Fruit fly (Drosophila melanogaster) whole organism, embryonic: ENCODE measurements around the gene SK.

ENCODE experiments used
- ATbp ChIP-seq: fragments of 200-800 bp; sonication (Bioruptor generic); optimal IDR thresholded peaks from 2 replicates; lab custom pipeline; 2017; ENCODE audit warnings: missing biosample characterization, mild to moderate bottlenecking, missing genetic modification characterization, missing genetic modification reagents
- Awh ChIP-seq: fragments of 200-800 bp; sonication (Bioruptor generic); IDR thresholded peaks from 2 replicates; pipeline ENCODE4, ENCODE4 v1.3.6; 2022; ENCODE audit warnings: missing biosample characterization, missing genetic modification characterization
- CG10147 ChIP-seq: fragments of 200-800 bp; sonication (Bioruptor generic); optimal IDR thresholded peaks from 2 replicates; lab custom pipeline; 2019; ENCODE audit warnings: missing biosample characterization, mild to moderate bottlenecking, missing genetic modification characterization, moderate library complexity
- CG10209 ChIP-seq: fragments of 200-800 bp; sonication (Bioruptor generic); optimal IDR thresholded peaks from 3 replicates; lab custom pipeline; 2017; ENCODE audit warnings: missing biosample characterization, mild to moderate bottlenecking, missing genetic modification characterization, missing genetic modification reagents
- CG10274 ChIP-seq: fragments of 200-800 bp; sonication (Bioruptor generic); optimal IDR thresholded peaks from 3 replicates; lab custom pipeline; 2017; ENCODE audit warnings: missing biosample characterization, mild to moderate bottlenecking, missing genetic modification characterization
- CG11696 ChIP-seq: fragments of 200-800 bp; sonication (Bioruptor generic); IDR thresholded peaks from 2 replicates; pipeline ENCODE4 v1.3.6; 2022; ENCODE audit warnings: missing biosample characterization, missing genetic modification characterization
- CG12299 ChIP-seq: fragments of 200-800 bp; sonication (Bioruptor generic); optimal IDR thresholded peaks from 2 replicates; lab custom pipeline; 2018; ENCODE audit warnings: missing biosample characterization, mild to moderate bottlenecking, missing genetic modification characterization
- CG12659 ChIP-seq: fragments of 200-800 bp; sonication (Bioruptor generic); optimal IDR thresholded peaks from 3 replicates; lab custom pipeline; 2017; ENCODE audit warnings: mild to moderate bottlenecking, missing biosample characterization, missing genetic modification reagents, missing genetic modification characterization
- CG13287 ChIP-seq: fragments of 200-800 bp; sonication (Bioruptor generic); IDR thresholded peaks from 2 replicates; pipeline ENCODE4 v1.3.6; 2022; ENCODE audit warnings: missing biosample characterization, missing genetic modification characterization; ENCODE audit not compliant: partially characterized antibody
- CG13624 ChIP-seq: fragments of 200-800 bp; sonication (Bioruptor generic); optimal IDR thresholded peaks from 2 replicates; lab custom pipeline; 2016; ENCODE audit warnings: missing biosample characterization, missing genetic modification characterization
- CG33213 ChIP-seq: fragments of 200-800 bp; sonication (Bioruptor generic); optimal IDR thresholded peaks from 3 replicates; lab custom pipeline; 2016; ENCODE audit warnings: missing biosample characterization, missing genetic modification characterization
- CG33557 ChIP-seq: fragments of 200-800 bp; sonication (Bioruptor generic); optimal IDR thresholded peaks from 2 replicates; lab custom pipeline; 2019; ENCODE audit warnings: missing biosample characterization, mild to moderate bottlenecking, missing genetic modification characterization, moderate library complexity
- CG4404 ChIP-seq: fragments of 200-800 bp; sonication (Bioruptor generic); IDR thresholded peaks from 2 replicates; pipeline ENCODE4 v1.3.6; 2022; ENCODE audit warnings: missing biosample characterization, missing genetic modification characterization
- CG4820 ChIP-seq: fragments of 200-800 bp; sonication (Bioruptor generic); optimal IDR thresholded peaks from 3 replicates; lab custom pipeline; 2016; ENCODE audit warnings: missing biosample characterization, missing genetic modification characterization
- CG5953 ChIP-seq: fragments of 200-800 bp; sonication (Bioruptor generic); IDR thresholded peaks from 2 replicates; pipeline ENCODE4 v1.3.6; 2022; ENCODE audit warnings: missing biosample characterization, missing genetic modification characterization
- CG6272 ChIP-seq: fragments of 200-800 bp; sonication (Bioruptor generic); IDR thresholded peaks from 2 replicates; pipeline ENCODE4 v1.3.6; 2022; ENCODE audit warnings: missing biosample characterization, missing genetic modification characterization
- CG6689 ChIP-seq: fragments of 200-800 bp; sonication (Bioruptor generic); IDR thresholded peaks from 2 replicates; pipeline ENCODE4 v1.3.6; 2022; ENCODE audit warnings: missing biosample characterization, missing genetic modification characterization
- CG7786 ChIP-seq: fragments of 200-800 bp; sonication (Bioruptor generic); optimal IDR thresholded peaks from 2 replicates; lab custom pipeline; 2016; ENCODE audit warnings: missing biosample characterization, missing genetic modification characterization
- CG8281 ChIP-seq: fragments of 200-800 bp; sonication (Bioruptor generic); optimal IDR thresholded peaks from 2 replicates; lab custom pipeline; 2018; ENCODE audit warnings: missing biosample characterization, mild to moderate bottlenecking, missing genetic modification characterization, moderate library complexity
- CG8388 ChIP-seq: fragments of 200-800 bp; sonication (Bioruptor generic); optimal IDR thresholded peaks from 2 replicates; lab custom pipeline; 2019; ENCODE audit warnings: missing biosample characterization, mild to moderate bottlenecking, missing genetic modification characterization, moderate library complexity
- CHES-1-like ChIP-seq: fragments of 200-800 bp; sonication (Bioruptor generic); optimal IDR thresholded peaks from 2 replicates; lab custom pipeline; 2016; ENCODE audit warnings: missing biosample characterization, missing genetic modification characterization
- D19B ChIP-seq: fragments of 200-800 bp; sonication (Bioruptor generic); optimal IDR thresholded peaks from 2 replicates; lab custom pipeline; 2017; ENCODE audit warnings: missing biosample characterization, mild to moderate bottlenecking, missing genetic modification characterization
- Dfd ChIP-seq, 2 experiments: fragments of >200 bp; optimal IDR thresholded peaks; 2 replicates each; lab custom pipeline; 2017; ENCODE audit warnings: missing biosample characterization in 2 of 2, missing genetic modification characterization in 2 of 2
- Ets65A ChIP-seq: fragments of 200-800 bp; sonication (Bioruptor generic); peaks from one replicate; lab custom pipeline; 2016; ENCODE audit warnings: missing biosample characterization, missing genetic modification characterization
- Lim3 ChIP-seq: fragments of 200-800 bp; sonication (Bioruptor generic); IDR thresholded peaks from 2 replicates; pipeline ENCODE4 v1.3.6; 2022; ENCODE audit warnings: missing biosample characterization, missing genetic modification characterization
- Myb ChIP-seq: fragments of 200-800 bp; sonication (Bioruptor generic); optimal IDR thresholded peaks from 2 replicates; lab custom pipeline; 2016; ENCODE audit warnings: missing biosample characterization, missing genetic modification characterization
- ara ChIP-seq: fragments of 200-800 bp; sonication (Bioruptor generic); IDR thresholded peaks from 2 replicates; pipeline ENCODE4 v1.3.6; 2022; ENCODE audit warnings: missing biosample characterization, missing genetic modification characterization
- bbx ChIP-seq: fragments of 200-800 bp; sonication (Bioruptor generic); IDR thresholded peaks from 2 replicates; pipeline ENCODE4 v1.3.6; 2022; ENCODE audit warnings: missing biosample characterization, missing genetic modification characterization; ENCODE audit not compliant: partially characterized antibody
- chm ChIP-seq: fragments of 200-800 bp; sonication (Bioruptor generic); IDR thresholded peaks from 2 replicates; pipeline ENCODE4 v1.3.6; 2022; ENCODE audit warnings: missing biosample characterization, missing genetic modification characterization
- crol ChIP-seq: fragments of 200-800 bp; sonication (Bioruptor generic); IDR thresholded peaks from 2 replicates; pipeline ENCODE4 v1.3.6; 2022; ENCODE audit warnings: missing biosample characterization, missing genetic modification characterization
- dysf ChIP-seq: fragments of 200-800 bp; sonication (Bioruptor generic); IDR thresholded peaks from 3 replicates; pipeline ENCODE4 v1.3.6; 2022; ENCODE audit warnings: missing biosample characterization, missing genetic modification characterization
- emc ChIP-seq: fragments of 200-800 bp; sonication (Bioruptor generic); optimal IDR thresholded peaks from 2 replicates; lab custom pipeline; 2016; ENCODE audit warnings: missing biosample characterization, missing genetic modification characterization
- ewg ChIP-seq: fragments of 200-800 bp; sonication (Bioruptor generic); optimal IDR thresholded peaks from 3 replicates; lab custom pipeline; 2017; ENCODE audit warnings: mild to moderate bottlenecking, missing biosample characterization, missing genetic modification reagents, missing genetic modification characterization
- gro ChIP-seq: fragments of 200-800 bp; sonication (Bioruptor generic); optimal IDR thresholded peaks from 2 replicates; lab custom pipeline; 2016; ENCODE audit warnings: missing biosample characterization, missing genetic modification characterization
- gt ChIP-seq: fragments of 200-800 bp; sonication (Bioruptor generic); IDR thresholded peaks from 2 replicates; pipeline ENCODE4 v1.3.6; 2022; ENCODE audit warnings: missing biosample characterization, missing genetic modification characterization
- hkb ChIP-seq, 2 experiments: fragments of 200-800 bp in 1 of 2; fragments of >200 bp in 1 of 2; sonication (Bioruptor generic) in 1 of 2; IDR thresholded peaks in 1 of 2; optimal IDR thresholded peaks in 1 of 2; 2 replicates each; pipeline versions ENCODE4 v1.3.6 to Lab custom; 2017 to 2022; ENCODE audit warnings: missing biosample characterization in 1 of 2, missing genetic modification characterization in 1 of 2
- klu ChIP-seq: fragments of 200-800 bp; sonication (Bioruptor generic); IDR thresholded peaks from 2 replicates; pipeline ENCODE4 v1.3.6; 2022; ENCODE audit warnings: missing biosample characterization, missing genetic modification characterization
- knrl ChIP-seq: fragments of 200-800 bp; sonication (Bioruptor generic); IDR thresholded peaks from 3 replicates; pipeline ENCODE4 v1.3.6; 2022; ENCODE audit warnings: missing biosample characterization, missing genetic modification characterization; ENCODE audit not compliant: partially characterized antibody
- lab ChIP-seq: fragments of 200-800 bp; sonication (Bioruptor generic); optimal IDR thresholded peaks from 3 replicates; lab custom pipeline; 2017; ENCODE audit warnings: missing biosample characterization, missing genetic modification characterization, mild to moderate bottlenecking, moderate library complexity, missing genetic modification reagents
- luna ChIP-seq: fragments of 200-800 bp; sonication (Bioruptor generic); optimal IDR thresholded peaks from 2 replicates; lab custom pipeline; 2016; ENCODE audit warnings: missing biosample characterization, missing genetic modification characterization
- prd ChIP-seq, 3 experiments: fragments of >200 bp in 2 of 3; fragments of 200-800 bp in 1 of 3; sonication (Bioruptor generic) in 1 of 3; optimal IDR thresholded peaks in 2 of 3; IDR thresholded peaks in 1 of 3; 2 replicates in 2 of 3; 3 replicates in 1 of 3; pipeline versions ENCODE4 v1.3.6 to Lab custom; 2017 to 2022; ENCODE audit warnings: missing biosample characterization in 1 of 3, missing genetic modification characterization in 1 of 3
- schlank ChIP-seq: fragments of 200-800 bp; sonication (Bioruptor generic); optimal IDR thresholded peaks from 2 replicates; lab custom pipeline; 2018; ENCODE audit warnings: missing biosample characterization, mild to moderate bottlenecking, missing genetic modification characterization
- slou ChIP-seq: fragments of 200-800 bp; sonication (Bioruptor generic); optimal IDR thresholded peaks from 3 replicates; lab custom pipeline; 2016; ENCODE audit warnings: missing biosample characterization, missing genetic modification characterization
- sna ChIP-seq: fragments of 200-800 bp; sonication (Bioruptor generic); IDR thresholded peaks from 2 replicates; pipeline ENCODE4 v1.3.6; 2022; ENCODE audit warnings: missing biosample characterization, missing genetic modification characterization; ENCODE audit not compliant: partially characterized antibody
- so ChIP-seq: fragments of 200-800 bp; sonication (Bioruptor generic); IDR thresholded peaks from 3 replicates; pipeline ENCODE4 v1.3.6; 2022; ENCODE audit warnings: missing biosample characterization, missing genetic modification characterization
- sqz ChIP-seq: fragments of 200-800 bp; sonication (Bioruptor generic); optimal IDR thresholded peaks from 3 replicates; lab custom pipeline; 2018; ENCODE audit warnings: missing biosample characterization, mild to moderate bottlenecking, missing genetic modification characterization
- tll ChIP-seq, 2 experiments: fragments of 200-800 bp in 1 of 2; fragments of >200 bp in 1 of 2; sonication (Bioruptor generic) in 1 of 2; optimal IDR thresholded peaks; 2 replicates each; lab custom pipeline; 2017 to 2019; ENCODE audit warnings: missing biosample characterization in 2 of 2, missing genetic modification characterization in 2 of 2, mild to moderate bottlenecking in 1 of 2, moderate library complexity in 1 of 2
- trem ChIP-seq: fragments of 200-800 bp; optimal IDR thresholded peaks from 3 replicates; lab custom pipeline; 2019; ENCODE audit warnings: missing biosample characterization, mild to moderate bottlenecking, missing genetic modification characterization, moderate library complexity
- tup ChIP-seq: fragments of 200-800 bp; sonication (Bioruptor generic); optimal IDR thresholded peaks from 2 replicates; lab custom pipeline; 2016; ENCODE audit warnings: missing biosample characterization, mild to moderate bottlenecking, missing genetic modification characterization, moderate library complexity

The SK gene

DNA sequence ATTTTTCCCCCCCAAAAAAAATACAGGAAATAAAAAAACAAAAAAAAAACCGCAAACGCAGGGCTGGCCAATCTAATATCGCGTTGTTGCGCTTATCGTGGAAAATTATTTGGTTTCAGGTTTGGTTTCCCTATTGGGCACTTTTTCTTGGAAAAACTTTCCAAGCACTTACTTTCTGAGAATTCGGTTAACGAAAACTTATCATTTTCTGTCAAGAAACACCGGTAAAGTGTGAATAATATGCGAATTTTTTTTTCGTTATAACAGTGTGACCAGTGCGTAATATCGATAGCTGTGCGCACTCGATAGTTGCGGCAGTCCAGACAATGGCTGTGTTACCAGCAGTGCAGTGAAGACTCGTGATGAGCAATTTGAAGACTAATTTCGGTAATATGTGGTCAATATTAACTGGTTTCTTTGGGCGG lies 17.6 kb upstream of the SK start, which contains the start of gene Rnp4F (continued):
- TF ChIP-seq CG10209 (GFP tag; lab: Kevin White, UChicago) (peak; percentile 51), knrl (GFP tag; lab: Robert Waterston, UW) (peak; percentile 88), CG10147 (GFP tag; lab: Kevin White, UChicago) (peak; percentile 18), CG8281 (tag; lab: Kevin White, UChicago) (no peak), CG13624 (GFP tag; lab: Kevin White, UChicago) (peak; percentile 78), klu (GFP tag; lab: Robert Waterston, UW) (peak; percentile 39; the same call in 1 of the 2 replicates), luna (peak; percentile 58), CG4820 (peak; percentile 41), sna (GFP tag; lab: Robert Waterston, UW) (peak; percentile 60; the same call in 1 of the 2 replicates), Ets65A (GFP tag; lab: Kevin White, UChicago) (peak; percentile 99), so (peak; percentile 36; the same call in 1 of the 3 replicates), bbx (GFP tag; lab: Robert Waterston, UW) (peak; percentile 80), sqz (GFP tag; lab: Kevin White, UChicago) (peak; percentile 99), CG5953 (no peak), ara (GFP tag; lab: Robert Waterston, UW) (peak; percentile 67), CG12299 (no peak), Awh (GFP tag; lab: Robert Waterston, UW) (no peak), CG10274 (GFP tag; lab: Kevin White, UChicago) (peak; percentile 10), chm (no peak), CG8388 (GFP tag; lab: Kevin White, UChicago) (no peak), tll (GFP tag; optimal IDR thresholded peaks at IDR 0.05; lab: Kevin White, UChicago) (no peak), Myb (GFP tag; lab: Kevin White, UChicago) (peak; percentile 82), D19B (GFP tag; lab: Kevin White, UChicago) (no peak), lab (GFP tag; lab: Kevin White, UChicago) (no peak), CG6272 (GFP tag; lab: Robert Waterston, UW) (peak; percentile 83), CG33557 (GFP tag; lab: Kevin White, UChicago) (no peak), emc (GFP tag; lab: Kevin White, UChicago) (peak; percentile 67), ewg (GFP tag; lab: Kevin White, UChicago) (peak; percentile 43), ATbp (GFP tag; lab: Kevin White, UChicago) (no peak), hkb (optimal IDR thresholded peaks at IDR 0.05; lab: Kevin White, UChicago) (no peak), hkb (GFP tag; IDR thresholded peaks at IDR 0.05; lab: Robert Waterston, UW) (peak; percentile 51), gro (GFP tag; lab: Kevin White, UChicago) (peak; percentile 72), crol (GFP tag; lab: Robert Waterston, UW) (no peak), Lim3 (no peak), Dfd (GFP tag; optimal IDR thresholded peaks at IDR 0.05; lab: Kevin White, UChicago) (peak in 1 of 2 experiments; percentile 15), gt (GFP tag; lab: Robert Waterston, UW) (0 out of 2 replicates have a peak, but pooled peaks have one; percentile 37), trem (tag; lab: Kevin White, UChicago) (peak; percentile 35), CG11696 (GFP tag; lab: Robert Waterston, UW) (no peak), schlank (tag; lab: Kevin White, UChicago) (no peak), CG4404 (GFP tag; lab: Robert Waterston, UW) (peak; percentile 73), CG12659 (peak; percentile 70), CG33213 (GFP tag; lab: Kevin White, UChicago) (peak; percentile 87), tup (GFP tag; lab: Kevin White, UChicago) (peak; percentile 8), CG7786 (GFP tag; lab: Kevin White, UChicago) (peak; percentile 82), dysf (GFP tag; lab: Robert Waterston, UW) (peak; percentile 80), slou (GFP tag; lab: Kevin White, UChicago) (peak; percentile 47), CG13287 (GFP tag; lab: Robert Waterston, UW) (peak; percentile 78), CHES-1-like (GFP tag; lab: Kevin White, UChicago) (peak; percentile 81), CG6689 (GFP tag; lab: Robert Waterston, UW) (peak; percentile 64), prd (optimal IDR thresholded peaks at IDR 0.05; lab: Kevin White, UChicago) (no peak), prd (GFP tag; IDR thresholded peaks at IDR 0.05; lab: Robert Waterston, UW) (peak; percentile 80)
